Fruit fly (Drosophila melanogaster) whole organism, embryonic: ENCODE data around the gene msn.

ENCODE experiments used
- Adf1 ChIP-seq: fragments of 200-800 bp; sonication (Bioruptor generic); IDR thresholded peaks from 2 replicates; pipeline ENCODE4 v1.3.6; 2022; ENCODE audit warnings: missing biosample characterization, missing genetic modification characterization
- BEAF-32 ChIP-seq: fragments of 200-800 bp; sonication (Bioruptor generic); optimal IDR thresholded peaks from 3 replicates; lab custom pipeline; 2017; ENCODE audit warnings: missing biosample characterization, missing genetic modification characterization, mild to moderate bottlenecking, moderate library complexity, missing genetic modification reagents
- CG11398 ChIP-seq: fragments of 200-800 bp; sonication (Bioruptor generic); optimal IDR thresholded peaks from 2 replicates; lab custom pipeline; 2016; ENCODE audit warnings: missing biosample characterization, missing genetic modification characterization
- CG12391 ChIP-seq: fragments of 200-800 bp; sonication (Bioruptor generic); optimal IDR thresholded peaks from 3 replicates; lab custom pipeline; 2018; ENCODE audit warnings: missing biosample characterization, mild to moderate bottlenecking, missing genetic modification characterization, moderate library complexity
- CG13287 ChIP-seq: fragments of 200-800 bp; sonication (Bioruptor generic); IDR thresholded peaks from 2 replicates; pipeline ENCODE4 v1.3.6; 2022; ENCODE audit warnings: missing biosample characterization, missing genetic modification characterization; ENCODE audit not compliant: partially characterized antibody
- CG13424 ChIP-seq: fragments of 200-800 bp; sonication (Bioruptor generic); optimal IDR thresholded peaks from 2 replicates; lab custom pipeline; 2019; ENCODE audit warnings: missing biosample characterization, mild to moderate bottlenecking, missing genetic modification characterization, moderate library complexity
- CG15479 ChIP-seq: fragments of 200-800 bp; sonication (Bioruptor generic); optimal IDR thresholded peaks from 3 replicates; lab custom pipeline; 2019; ENCODE audit warnings: missing biosample characterization, mild to moderate bottlenecking, missing genetic modification characterization, moderate library complexity
- CG17186 ChIP-seq: fragments of 200-800 bp; sonication (Bioruptor generic); optimal IDR thresholded peaks from 3 replicates; lab custom pipeline; 2017; ENCODE audit warnings: missing biosample characterization, missing genetic modification reagents, missing genetic modification characterization
- CG18011 ChIP-seq: fragments of 200-800 bp; sonication (Bioruptor generic); optimal IDR thresholded peaks from 2 replicates; lab custom pipeline; 2017; ENCODE audit warnings: missing biosample characterization, missing genetic modification characterization, mild to moderate bottlenecking, moderate library complexity, missing genotype
- CG1832 ChIP-seq: fragments of 200-800 bp; sonication (Bioruptor generic); optimal IDR thresholded peaks from 2 replicates; lab custom pipeline; 2017; ENCODE audit warnings: missing biosample characterization, mild to moderate bottlenecking, missing genetic modification characterization, inconsistent platforms
- CG2116 ChIP-seq: fragments of 200-800 bp; sonication (Bioruptor generic); optimal IDR thresholded peaks from 3 replicates; lab custom pipeline; 2018; ENCODE audit warnings: missing biosample characterization, mild to moderate bottlenecking, missing genetic modification characterization
- CG2120 ChIP-seq: fragments of 200-800 bp; sonication (Bioruptor generic); optimal IDR thresholded peaks from 3 replicates; lab custom pipeline; 2016; ENCODE audit warnings: missing biosample characterization, missing genetic modification characterization
- CG6791 ChIP-seq: fragments of 200-800 bp; sonication (Bioruptor generic); IDR thresholded peaks from 3 replicates; pipeline ENCODE4 v1.3.6; 2022; ENCODE audit warnings: missing biosample characterization, missing genetic modification characterization; ENCODE audit not compliant: partially characterized antibody
- CG7357 ChIP-seq: fragments of 200-800 bp; sonication (Bioruptor generic); IDR thresholded peaks from 3 replicates; pipeline ENCODE4 v1.3.6; 2022; ENCODE audit warnings: missing biosample characterization, missing genetic modification characterization
- CG8944 ChIP-seq: fragments of 200-800 bp; sonication (Bioruptor generic); optimal IDR thresholded peaks from 3 replicates; lab custom pipeline; 2016; ENCODE audit warnings: missing biosample characterization, missing genetic modification characterization
- Dll ChIP-seq: fragments of 200-800 bp; sonication (Bioruptor generic); IDR thresholded peaks from 4 replicates; pipeline ENCODE4 v1.3.6; 2022; ENCODE audit warnings: missing biosample characterization, missing genetic modification characterization; ENCODE audit not compliant: partially characterized antibody
- Doc3 ChIP-seq: fragments of 200-800 bp; sonication (Bioruptor generic); IDR thresholded peaks from 3 replicates; pipeline ENCODE4 v1.3.6; 2022; ENCODE audit warnings: missing biosample characterization, missing genetic modification characterization; ENCODE audit not compliant: partially characterized antibody
- E2f2 ChIP-seq: fragments of 200-800 bp; sonication (Bioruptor generic); IDR thresholded peaks from 2 replicates; pipeline ENCODE4 v1.3.6; 2022; ENCODE audit warnings: missing biosample characterization, missing genetic modification characterization
- Ets65A ChIP-seq: fragments of 200-800 bp; sonication (Bioruptor generic); peaks from one replicate; lab custom pipeline; 2016; ENCODE audit warnings: missing biosample characterization, missing genetic modification characterization
- Gsc ChIP-seq: fragments of 200-800 bp; sonication (Bioruptor generic); IDR thresholded peaks from 2 replicates; pipeline ENCODE4 v1.3.6; 2022; ENCODE audit warnings: missing biosample characterization, missing genetic modification characterization
- Hey ChIP-seq: fragments of 200-800 bp; sonication (Bioruptor generic); optimal IDR thresholded peaks from 3 replicates; lab custom pipeline; 2018; ENCODE audit warnings: missing biosample characterization, mild to moderate bottlenecking, missing genetic modification characterization
- Jarid2 ChIP-seq: fragments of 200-800 bp; sonication (Bioruptor generic); optimal IDR thresholded peaks from 3 replicates; lab custom pipeline; 2017; ENCODE audit warnings: mild to moderate bottlenecking, missing biosample characterization, missing genetic modification reagents, missing genetic modification characterization
- Myb ChIP-seq: fragments of 200-800 bp; sonication (Bioruptor generic); optimal IDR thresholded peaks from 2 replicates; lab custom pipeline; 2016; ENCODE audit warnings: missing biosample characterization, missing genetic modification characterization
- Rfx ChIP-seq: fragments of 200-800 bp; sonication (Bioruptor generic); IDR thresholded peaks from 2 replicates; pipeline ENCODE4 v1.3.6; 2022; ENCODE audit warnings: missing biosample characterization, missing genetic modification characterization
- Rx ChIP-seq: fragments of 200-800 bp; sonication (Bioruptor generic); IDR thresholded peaks from 2 replicates; pipeline ENCODE4 v1.3.6; 2022; ENCODE audit warnings: missing biosample characterization, missing genetic modification characterization
- Scr ChIP-seq: fragments of 200-800 bp; sonication (Bioruptor generic); IDR thresholded peaks from 2 replicates; pipeline ENCODE4 v1.3.6; 2022; ENCODE audit warnings: missing biosample characterization, missing genetic modification characterization; ENCODE audit not compliant: partially characterized antibody
- Stat92E ChIP-seq, 3 experiments: fragments of >200 bp in 2 of 3; fragments of 200-800 bp in 1 of 3; sonication (Bioruptor generic) in 1 of 3; optimal IDR thresholded peaks; 2 replicates each; lab custom pipeline; 2017 to 2019; ENCODE audit warnings: missing biosample characterization in 3 of 3, missing genetic modification characterization in 3 of 3, mild to moderate bottlenecking in 1 of 3, moderate library complexity in 1 of 3
- Trl ChIP-seq, 3 experiments: fragments of >200 bp in 2 of 3; fragments of 200-800 bp in 1 of 3; sonication (Bioruptor generic) in 1 of 3; optimal IDR thresholded peaks; 2 replicates in 1 of 3; 3 replicates in 2 of 3; lab custom pipeline; 2016 to 2017; ENCODE audit warnings: missing biosample characterization in 1 of 3, missing genetic modification characterization in 1 of 3
- amos ChIP-seq: fragments of 200-800 bp; sonication (Bioruptor generic); IDR thresholded peaks from 2 replicates; pipeline ENCODE4 v1.3.6; 2022; ENCODE audit warnings: missing biosample characterization, missing genetic modification characterization; ENCODE audit not compliant: partially characterized antibody
- crp ChIP-seq, 2 experiments: fragments of 200-800 bp; sonication (Bioruptor generic); optimal IDR thresholded peaks; 2 replicates in 1 of 2; 3 replicates in 1 of 2; lab custom pipeline; 2017; ENCODE audit warnings: missing biosample characterization in 2 of 2, missing genetic modification characterization in 2 of 2, mild to moderate bottlenecking in 1 of 2, moderate library complexity in 1 of 2
- dati ChIP-seq: fragments of 200-800 bp; sonication (Bioruptor generic); IDR thresholded peaks from 2 replicates; pipeline ENCODE4 v1.3.6; 2022; ENCODE audit warnings: missing biosample characterization, missing genetic modification characterization
- gcm ChIP-seq: fragments of 200-800 bp; sonication (Bioruptor generic); optimal IDR thresholded peaks from 2 replicates; lab custom pipeline; 2019; ENCODE audit warnings: missing biosample characterization, mild to moderate bottlenecking, missing genetic modification characterization, moderate library complexity
- grau ChIP-seq: fragments of 200-800 bp; optimal IDR thresholded peaks from 3 replicates; lab custom pipeline; 2019; ENCODE audit warnings: missing biosample characterization, mild to moderate bottlenecking, missing genetic modification characterization, moderate library complexity
- gt ChIP-seq: fragments of 200-800 bp; sonication (Bioruptor generic); IDR thresholded peaks from 2 replicates; pipeline ENCODE4 v1.3.6; 2022; ENCODE audit warnings: missing biosample characterization, missing genetic modification characterization
- hbn ChIP-seq: fragments of 200-800 bp; sonication (Bioruptor generic); IDR thresholded peaks from 2 replicates; pipeline ENCODE4 v1.3.6; 2022; ENCODE audit warnings: missing biosample characterization, missing genetic modification characterization; ENCODE audit not compliant: partially characterized antibody
- jing ChIP-seq: fragments of 200-800 bp; sonication (Bioruptor generic); optimal IDR thresholded peaks from 2 replicates; lab custom pipeline; 2018; ENCODE audit warnings: missing biosample characterization, mild to moderate bottlenecking, missing genetic modification characterization
- klu ChIP-seq: fragments of 200-800 bp; sonication (Bioruptor generic); IDR thresholded peaks from 2 replicates; pipeline ENCODE4 v1.3.6; 2022; ENCODE audit warnings: missing biosample characterization, missing genetic modification characterization
- nerfin-1 ChIP-seq: fragments of 200-800 bp; sonication (Bioruptor generic); optimal IDR thresholded peaks from 3 replicates; lab custom pipeline; 2019; ENCODE audit warnings: missing biosample characterization, mild to moderate bottlenecking, missing genetic modification characterization, moderate library complexity
- nmo ChIP-seq: fragments of 200-800 bp; sonication (Bioruptor generic); optimal IDR thresholded peaks from 2 replicates; lab custom pipeline; 2018; ENCODE audit warnings: missing biosample characterization, mild to moderate bottlenecking, missing genetic modification characterization, moderate library complexity
- nom ChIP-seq: fragments of 200-800 bp; sonication (Bioruptor generic); optimal IDR thresholded peaks from 2 replicates; lab custom pipeline; 2017; ENCODE audit warnings: missing biosample characterization, missing genetic modification characterization, mild to moderate bottlenecking, moderate library complexity, missing genetic modification reagents
- pzg ChIP-seq: fragments of 200-800 bp; sonication (Bioruptor generic); optimal IDR thresholded peaks from 3 replicates; lab custom pipeline; 2018; ENCODE audit warnings: missing biosample characterization, mild to moderate bottlenecking, missing genetic modification characterization, moderate library complexity
- row ChIP-seq: fragments of 200-800 bp; sonication (Bioruptor generic); IDR thresholded peaks from 3 replicates; pipeline ENCODE4 v1.3.6; 2022; ENCODE audit warnings: missing biosample characterization, missing genetic modification characterization
- sens ChIP-seq: fragments of 200-800 bp; sonication (Bioruptor generic); peaks from one replicate; lab custom pipeline; 2016; ENCODE audit warnings: missing biosample characterization, missing genetic modification characterization
- shn ChIP-seq: fragments of 200-800 bp; sonication (Bioruptor generic); optimal IDR thresholded peaks from 3 replicates; lab custom pipeline; 2016; ENCODE audit warnings: missing biosample characterization, missing genetic modification characterization
- slbo ChIP-seq: fragments of 200-800 bp; sonication (Bioruptor generic); IDR thresholded peaks from 2 replicates; pipeline ENCODE4 v1.3.6; 2022; ENCODE audit warnings: missing biosample characterization, missing genetic modification characterization
- sob ChIP-seq: fragments of 200-800 bp; sonication (Bioruptor generic); IDR thresholded peaks from 2 replicates; pipeline ENCODE4 v1.3.6; 2022; ENCODE audit warnings: missing biosample characterization, missing genetic modification characterization
- vnd ChIP-seq: fragments of 200-800 bp; sonication (Bioruptor generic); IDR thresholded peaks from 3 replicates; pipeline ENCODE4 v1.3.6; 2022; ENCODE audit warnings: missing biosample characterization, missing genetic modification characterization; ENCODE audit not compliant: partially characterized antibody

Gene msn

dm6 chr3L:2599214-2599730 lies 12.9 kb upstream of the msn start, which contains the start of the genes CG16985 and CG12182 (continued):
- peak; percentile 5 for TF ChIP-seq CG12391 (tag; lab: Kevin White, UChicago)
- no peak for TF ChIP-seq CG11398 (GFP tag; lab: Kevin White, UChicago)
- 0 out of 2 replicates have a peak, but pooled peaks have one; percentile 31 for TF ChIP-seq slbo
- TF ChIP-seq Trl (optimal IDR thresholded peaks at IDR 0.05; lab: Kevin White, UChicago), result peak in 1 of 2 experiments; percentile 18
- no peak for TF ChIP-seq Trl (GFP tag; optimal IDR thresholded peaks at IDR 0.05; lab: Kevin White, UChicago)
- peak; percentile 1 to 86 for TF ChIP-seq crp (GFP tag; optimal IDR thresholded peaks at IDR 0.05; lab: Kevin White, UChicago)
- TF ChIP-seq CG2120 (GFP tag; lab: Kevin White, UChicago), result peak; percentile 27
- no peak for TF ChIP-seq Rx
- peak; percentile 47; the same call in 2 of the 3 replicates for TF ChIP-seq row (GFP tag; lab: Robert Waterston, UW)
- TF ChIP-seq CG2116, result peak; percentile 62
- TF ChIP-seq Myb, result peak; percentile 78
- TF ChIP-seq BEAF-32 (GFP tag; lab: Kevin White, UChicago), result peak; percentile 54
- TF ChIP-seq sens (GFP tag; lab: Kevin White, UChicago), result peak; percentile 25
- peak; percentile 29 for TF ChIP-seq CG17186 (GFP tag; lab: Kevin White, UChicago)
- peak; percentile 31; the same call in 1 of the 2 replicates for TF ChIP-seq Rfx (GFP tag; lab: Robert Waterston, UW)
- TF ChIP-seq Adf1 (GFP tag; lab: Robert Waterston, UW), result no peak
- peak; percentile 46; the same call in 1 of the 2 replicates for TF ChIP-seq CG13287 (GFP tag; lab: Robert Waterston, UW)
- TF ChIP-seq amos (GFP tag; lab: Robert Waterston, UW), result peak; percentile 48
- no peak for TF ChIP-seq CG15479 (GFP tag; lab: Kevin White, UChicago)
- peak; percentile 8 for TF ChIP-seq Jarid2 (GFP tag; lab: Kevin White, UChicago)
- TF ChIP-seq CG7357 (GFP tag; lab: Robert Waterston, UW), result 0 out of 3 replicates have a peak, but pooled peaks have one; percentile 19
- TF ChIP-seq shn (GFP tag; lab: Kevin White, UChicago), result no peak
- no peak for TF ChIP-seq gt
- no peak for TF ChIP-seq dati (GFP tag; lab: Robert Waterston, UW)
- no peak for TF ChIP-seq gcm (GFP tag; lab: Kevin White, UChicago)
- TF ChIP-seq grau (tag; lab: Kevin White, UChicago), result peak; percentile 63
- no peak for TF ChIP-seq CG1832 (GFP tag; lab: Kevin White, UChicago)
- peak; percentile 41 for TF ChIP-seq pzg (GFP tag; lab: Kevin White, UChicago)
- TF ChIP-seq CG8944, result no peak
- no peak for TF ChIP-seq Ets65A
- peak; percentile 77 for TF ChIP-seq nerfin-1 (tag; lab: Kevin White, UChicago)
- no peak for TF ChIP-seq CG13424 (tag; lab: Kevin White, UChicago)
- no peak for TF ChIP-seq Hey
- TF ChIP-seq klu (GFP tag; lab: Robert Waterston, UW), result no peak
- peak; percentile 33; the same call in 1 of the 3 replicates for TF ChIP-seq CG6791 (GFP tag; lab: Robert Waterston, UW)
- no peak for TF ChIP-seq Gsc (GFP tag; lab: Robert Waterston, UW)
- TF ChIP-seq Scr (GFP tag; lab: Robert Waterston, UW), result peak; percentile 46; the same call in 1 of the 2 replicates
- TF ChIP-seq nmo (GFP tag; lab: Kevin White, UChicago), result no peak
- 0 out of 2 replicates have a peak, but pooled peaks have one; percentile 32 for TF ChIP-seq sob (GFP tag; lab: Robert Waterston, UW)
- peak; percentile 43; the same call in 1 of the 4 replicates for TF ChIP-seq Dll (GFP tag; lab: Robert Waterston, UW)
- TF ChIP-seq vnd, result 0 out of 3 replicates have a peak, but pooled peaks have one; percentile 20
- no peak for TF ChIP-seq nom (GFP tag; lab: Kevin White, UChicago)
- 0 out of 2 replicates have a peak, but pooled peaks have one; percentile 36 for TF ChIP-seq hbn (GFP tag; lab: Robert Waterston, UW)
- no peak for TF ChIP-seq jing (GFP tag; lab: Kevin White, UChicago)
- peak; percentile 77 for TF ChIP-seq E2f2 (GFP tag; lab: Robert Waterston, UW)
- TF ChIP-seq Stat92E (GFP tag; optimal IDR thresholded peaks at IDR 0.05; lab: Kevin White, UChicago), result peak in 1 of 3 experiments; percentile 21
- no peak for TF ChIP-seq CG18011
- peak; percentile 40; the same call in 1 of the 3 replicates for TF ChIP-seq Doc3 (GFP tag; lab: Robert Waterston, UW)
